Fruit fly (Drosophila melanogaster): ENCODE data around the gene Pde1c.

Gene Pde1c

DNA sequence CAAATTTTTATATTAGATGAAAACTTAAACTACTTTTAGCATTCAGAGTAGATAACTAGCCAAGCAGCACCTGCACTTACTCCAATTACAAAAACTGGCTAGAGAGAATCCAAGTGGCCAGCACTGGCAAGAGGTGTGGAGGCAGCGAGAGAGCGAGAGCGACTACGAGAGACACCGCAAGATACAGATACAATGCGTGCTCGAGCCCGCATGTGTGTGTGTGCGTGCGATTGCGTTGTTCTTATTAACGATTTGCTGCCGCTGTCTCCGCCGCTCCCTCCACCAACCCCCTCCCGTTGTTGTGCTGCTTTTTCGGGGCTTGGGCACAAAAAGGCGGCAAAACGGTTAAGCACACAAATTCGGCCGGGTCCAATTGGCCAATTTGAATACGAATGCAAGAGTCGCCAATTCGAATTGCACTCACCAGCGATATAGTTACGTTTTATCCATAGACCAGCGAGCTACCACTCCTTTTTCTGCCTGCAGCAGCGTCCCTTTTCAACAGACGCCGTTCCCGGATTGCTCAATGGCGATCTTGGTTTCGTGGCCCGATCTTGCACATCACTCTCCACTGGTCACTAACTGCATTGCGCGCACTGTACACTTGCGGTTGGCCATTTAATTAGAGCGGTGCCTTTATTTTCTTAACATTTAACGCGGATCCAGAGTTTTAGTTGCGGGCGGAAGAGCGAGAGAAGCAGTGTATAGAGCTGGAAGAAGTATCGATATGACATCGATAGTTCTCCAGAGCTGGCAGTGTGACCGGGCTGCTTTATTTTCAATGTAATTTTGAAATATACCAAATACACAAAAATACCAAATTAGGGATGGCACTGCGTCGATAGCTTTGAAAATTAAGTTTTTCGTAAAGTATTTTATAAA lies 119.4 kb downstream of the Pde1c start, which contains the start of gene crol (continued):
- TF ChIP-seq CG9727 (GFP tag; optimal IDR thresholded peaks at IDR 0.05) (peak; percentile 24), CG9609 (GFP tag; optimal IDR thresholded peaks at IDR 0.05) (no peak), Trl (optimal IDR thresholded peaks at IDR 0.05) (peak; percentile 86 to 91), Trl (GFP tag; optimal IDR thresholded peaks at IDR 0.05) (no peak), Ets97D (GFP tag; optimal IDR thresholded peaks at IDR 0.05) (peak; percentile 81), Oaz (GFP tag; IDR thresholded peaks at IDR 0.05) (no peak), CG30020 (tag; optimal IDR thresholded peaks at IDR 0.05) (peak; percentile 52), Gug (GFP tag; IDR thresholded peaks at IDR 0.05) (peak; percentile 13; the same call in 1 of the 4 replicates), CG5953 (GFP tag; IDR thresholded peaks at IDR 0.05) (no peak), Taf1 (GFP tag; IDR thresholded peaks at IDR 0.05) (0 out of 2 replicates have a peak, but pooled peaks have one; percentile 9), Dad (GFP tag; optimal IDR thresholded peaks at IDR 0.05) (peak; percentile 15), Rfx (GFP tag; IDR thresholded peaks at IDR 0.05) (peak; percentile 60), CG17802 (tag; optimal IDR thresholded peaks at IDR 0.05) (no peak), CHES-1-like (GFP tag; optimal IDR thresholded peaks at IDR 0.05) (peak; percentile 46), ato (GFP tag; IDR thresholded peaks at IDR 0.05; ENCODE audit: partially characterized antibody) (peak; percentile 74), CG34422 (GFP tag; IDR thresholded peaks at IDR 0.05) (peak; percentile 93; the same call in 2 of the 3 replicates), CG17829 (tag; optimal IDR thresholded peaks at IDR 0.05) (peak; percentile 39), zfh2 (GFP tag; optimal IDR thresholded peaks at IDR 0.05) (no peak), wor (GFP tag; IDR thresholded peaks at IDR 0.05) (no peak), CG11504 (tag; optimal IDR thresholded peaks at IDR 0.05) (peak; percentile 37), CG1529 (GFP tag; optimal IDR thresholded peaks at IDR 0.05) (no peak), CG12744 (GFP tag; optimal IDR thresholded peaks at IDR 0.05) (no peak), cato (GFP tag; optimal IDR thresholded peaks at IDR 0.05; ENCODE audit: borderline replicate concordance) (no peak), chm (GFP tag; IDR thresholded peaks at IDR 0.05) (peak; percentile 68), sug (tag; optimal IDR thresholded peaks at IDR 0.05) (peak; percentile 28), pan (optimal IDR thresholded peaks at IDR 0.05) (no peak), pan (GFP tag; optimal IDR thresholded peaks at IDR 0.05 in 1 of 2, IDR thresholded peaks at IDR 0.05 in 1 of 2) (peak in 1 of 2 experiments; percentile 20), CG34376 (GFP tag; optimal IDR thresholded peaks at IDR 0.05) (peak; percentile 44), pb (GFP tag; optimal IDR thresholded peaks at IDR 0.05) (no peak)

DNA sequence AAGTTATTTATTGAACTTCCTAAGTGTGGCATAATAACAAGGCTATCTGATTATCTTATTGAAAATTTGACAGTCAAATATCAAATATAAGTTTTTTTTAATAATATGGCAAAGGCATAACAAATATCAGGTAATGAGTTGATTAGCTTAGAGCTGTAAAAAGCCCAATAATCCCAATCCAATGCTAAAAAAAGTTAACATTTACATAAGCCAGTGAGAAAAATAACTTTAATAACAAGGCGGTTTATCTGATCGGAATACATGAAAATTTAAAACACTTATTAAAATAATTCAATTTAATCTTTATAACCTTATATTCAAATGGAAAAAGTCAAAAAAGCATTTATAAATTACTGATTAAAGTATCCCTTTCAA lies 120.1 kb downstream of the Pde1c start:
- TF ChIP-seq CG9727 (GFP tag; optimal IDR thresholded peaks at IDR 0.05) (peak; percentile 1), CG2678 (tag; optimal IDR thresholded peaks at IDR 0.05) (peak; percentile 16), CG7963 (GFP tag; IDR thresholded peaks at IDR 0.05; ENCODE audit: partially characterized antibody) (no peak), insv (GFP tag; optimal IDR thresholded peaks at IDR 0.05) (no peak), CG7357 (GFP tag; IDR thresholded peaks at IDR 0.05) (no peak), Ssrp (tag; optimal IDR thresholded peaks at IDR 0.05) (peak; percentile 18), gem (tag; optimal IDR thresholded peaks at IDR 0.05) (peak; percentile 40), CoRest (tag; optimal IDR thresholded peaks at IDR 0.05) (peak; percentile 48), Ets65A (GFP tag) (peak; percentile 62), Sox100B (GFP tag; optimal IDR thresholded peaks at IDR 0.05) (no peak), Sry-β (GFP tag; optimal IDR thresholded peaks at IDR 0.05) (peak; percentile 95), CG17612 (GFP tag; IDR thresholded peaks at IDR 0.05) (no peak), CG4854 (GFP tag; optimal IDR thresholded peaks at IDR 0.05) (no peak), ken (GFP tag; IDR thresholded peaks at IDR 0.05) (no peak), CG18619 (GFP tag; optimal IDR thresholded peaks at IDR 0.05) (peak; percentile 10), mam (GFP tag; optimal IDR thresholded peaks at IDR 0.05) (no peak), lola (GFP tag; optimal IDR thresholded peaks at IDR 0.05) (peak in 1 of 3 experiments; percentile 32), CG17361 (GFP tag; IDR thresholded peaks at IDR 0.05) (peak; percentile 55), grau (tag; optimal IDR thresholded peaks at IDR 0.05) (no peak), CG31441 (GFP tag; IDR thresholded peaks at IDR 0.05) (peak; percentile 11; the same call in 1 of the 2 replicates)
